Fruit fly (Drosophila melanogaster): ENCODE measurements around the gene CG15142.

DNA sequence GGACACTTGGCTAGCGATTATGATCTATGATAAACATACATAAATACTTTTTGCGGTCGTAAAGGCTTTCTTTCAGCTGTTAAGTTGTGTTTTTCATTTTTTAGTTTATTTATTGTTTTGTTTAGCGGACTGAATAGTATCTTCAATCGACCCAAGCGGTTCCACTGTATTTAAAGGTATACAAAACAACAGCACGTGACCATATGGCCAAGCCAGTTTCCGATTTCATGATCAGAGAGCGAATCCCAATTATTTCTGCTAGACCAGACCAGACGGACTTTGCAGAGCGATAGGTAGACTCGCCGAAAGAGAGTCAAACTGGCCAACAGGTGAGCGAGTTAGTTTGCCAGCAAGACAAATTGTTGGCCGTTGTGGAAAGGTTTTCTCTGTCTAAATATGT is 27.1 kb downstream of the CG15142 start, which contains the start of gene Sgt:
- TF ChIP-seq usp (GFP tag; optimal IDR thresholded peaks at IDR 0.05), result no peak
- no peak for TF ChIP-seq CG8478 (optimal IDR thresholded peaks at IDR 0.05)
- TF ChIP-seq Dll (optimal IDR thresholded peaks at IDR 0.05), result no peak
- TF ChIP-seq psq (optimal IDR thresholded peaks at IDR 0.05), result no peak
- no peak for TF ChIP-seq EcR (GFP tag; optimal IDR thresholded peaks at IDR 0.05)

All from whole organism.